Fruit fly (Drosophila melanogaster) whole organism, wandering third instar larva: ENCODE results near the gene CadN2.

Experiments used
- Abd-B ChIP-seq: fragments of >200 bp; optimal IDR thresholded peaks from 2 replicates; lab custom pipeline; 2017; ENCODE audit warnings: missing biosample characterization, missing genetic modification characterization
- CG32264 ChIP-seq: fragments of 200-800 bp; sonication (Bioruptor generic); optimal IDR thresholded peaks from 2 replicates; lab custom pipeline; 2016; ENCODE audit warnings: missing biosample characterization, missing genetic modification characterization
- CG9705 ChIP-seq: fragments of 200-800 bp; sonication (Bioruptor generic); optimal IDR thresholded peaks from 2 replicates; lab custom pipeline; 2018; ENCODE audit warnings: missing biosample characterization, mild to moderate bottlenecking, missing genetic modification characterization
- CrebA ChIP-seq: fragments of 200-800 bp; sonication (Bioruptor generic); optimal IDR thresholded peaks from 2 replicates; lab custom pipeline; 2016; ENCODE audit warnings: missing biosample characterization, mild to moderate bottlenecking, missing genetic modification characterization, borderline replicate concordance
- Dfd ChIP-seq: fragments of >200 bp; optimal IDR thresholded peaks from 2 replicates; lab custom pipeline; 2017; ENCODE audit warnings: missing biosample characterization, missing genetic modification characterization
- Dif ChIP-seq: fragments of 200-275, 200-300 bp; sonication (Bioruptor generic); optimal IDR thresholded peaks from 2 replicates; lab custom pipeline; 2018; ENCODE audit warnings: missing biosample characterization, missing genetic modification characterization; ENCODE audit not compliant: partially characterized antibody
- GATAd ChIP-seq: sonication (Bioruptor generic); optimal IDR thresholded peaks from 2 replicates; lab custom pipeline; 2016; ENCODE audit warnings: missing biosample characterization, missing genetic modification characterization
- HLH106 ChIP-seq: fragments of 200-800 bp; optimal IDR thresholded peaks from 3 replicates; lab custom pipeline; 2019; ENCODE audit warnings: missing biosample characterization, mild to moderate bottlenecking, missing genetic modification characterization, moderate library complexity
- Hnf4 ChIP-seq: fragments of 200-800 bp; sonication (Bioruptor generic); optimal IDR thresholded peaks from 2 replicates; lab custom pipeline; 2016; ENCODE audit warnings: missing biosample characterization, mild to moderate bottlenecking, missing genetic modification characterization
- Hr83 ChIP-seq: fragments of 200-300 bp; sonication (Bioruptor generic); optimal IDR thresholded peaks from 2 replicates; lab custom pipeline; 2016; ENCODE audit warnings: missing biosample characterization, mild to moderate bottlenecking, missing genetic modification characterization, moderate library complexity; ENCODE audit not compliant: poor library complexity, severe bottlenecking
- Mio ChIP-seq: sonication (Bioruptor generic); optimal IDR thresholded peaks from 2 replicates; lab custom pipeline; 2016; ENCODE audit warnings: missing biosample characterization, missing genetic modification characterization
- Myc ChIP-seq: fragments of >200 bp; optimal IDR thresholded peaks from 2 replicates; lab custom pipeline; 2017
- OdsH ChIP-seq: fragments of 200-800 bp; sonication (Bioruptor generic); optimal IDR thresholded peaks from 2 replicates; lab custom pipeline; 2016; ENCODE audit warnings: missing biosample characterization, mild to moderate bottlenecking, missing genetic modification characterization
- Sp1 ChIP-seq: fragments of 200-800 bp; sonication (Bioruptor generic); optimal IDR thresholded peaks from 3 replicates; lab custom pipeline; 2019; ENCODE audit warnings: missing biosample characterization, mild to moderate bottlenecking, missing genetic modification characterization, moderate library complexity
- Vsx2 ChIP-seq: fragments of 200-300, 225-300 bp; sonication (Bioruptor generic); optimal IDR thresholded peaks from 2 replicates; lab custom pipeline; 2018; ENCODE audit warnings: missing biosample characterization, missing genetic modification characterization; ENCODE audit not compliant: partially characterized antibody
- br ChIP-seq: fragments of 200-800 bp; sonication (Bioruptor generic); optimal IDR thresholded peaks from 2 replicates; lab custom pipeline; 2016; ENCODE audit warnings: missing biosample characterization, missing genetic modification characterization
- brk ChIP-seq: fragments of 200-800 bp; sonication (Bioruptor generic); optimal IDR thresholded peaks from 2 replicates; lab custom pipeline; 2016; ENCODE audit warnings: missing biosample characterization, mild to moderate bottlenecking, missing genetic modification characterization
- dl ChIP-seq, 2 experiments: fragments of 175-275, 200-275 bp in 1 of 2; fragments of 200-275 bp in 1 of 2; sonication (Bioruptor generic); optimal IDR thresholded peaks; lab custom pipeline; 2018; ENCODE audit warnings: mild to moderate bottlenecking in 2 of 2, missing biosample characterization in 2 of 2, missing genetic modification characterization in 2 of 2, moderate library complexity in 2 of 2; ENCODE audit not compliant: partially characterized antibody in 2 of 2, insufficient read depth in 1 of 2
- dmrt93B ChIP-seq: fragments of 200-800 bp; sonication (Bioruptor generic); optimal IDR thresholded peaks from 2 replicates; lab custom pipeline; 2018; ENCODE audit warnings: missing biosample characterization, mild to moderate bottlenecking, missing genetic modification characterization
- dsf ChIP-seq: sonication (Bioruptor generic); optimal IDR thresholded peaks from 2 replicates; lab custom pipeline; 2016; ENCODE audit warnings: missing biosample characterization, missing genetic modification characterization, borderline replicate concordance
- ey ChIP-seq: fragments of 200-800 bp; sonication (Bioruptor generic); optimal IDR thresholded peaks from 2 replicates; lab custom pipeline; 2016; ENCODE audit warnings: missing biosample characterization, missing genetic modification characterization
- foxo ChIP-seq, 2 experiments: fragments of 200-800 bp; sonication (Bioruptor generic); optimal IDR thresholded peaks; 2 replicates in 1 of 2; 3 replicates in 1 of 2; lab custom pipeline; 2016 to 2017; ENCODE audit warnings: missing biosample characterization in 2 of 2, missing genetic modification characterization in 2 of 2
- fru ChIP-seq: fragments of 200-800 bp; sonication (Bioruptor generic); optimal IDR thresholded peaks from 3 replicates; lab custom pipeline; 2016; ENCODE audit warnings: missing biosample characterization, mild to moderate bottlenecking, missing genetic modification characterization
- h ChIP-seq: fragments of 200-800 bp; sonication (Bioruptor generic); optimal IDR thresholded peaks from 3 replicates; lab custom pipeline; 2016; ENCODE audit warnings: missing biosample characterization, mild to moderate bottlenecking, missing genetic modification characterization
- jim ChIP-seq: fragments of 175-275, 200-325 bp; sonication (Bioruptor generic); optimal IDR thresholded peaks from 2 replicates; lab custom pipeline; 2016; ENCODE audit warnings: missing biosample characterization, mild to moderate bottlenecking, missing genetic modification characterization
- lola ChIP-seq: fragments of >200 bp; optimal IDR thresholded peaks from 2 replicates; lab custom pipeline; 2017; ENCODE audit warnings: missing biosample characterization, missing genetic modification characterization
- psq ChIP-seq: fragments of 200-800 bp; sonication (Bioruptor generic); optimal IDR thresholded peaks from 3 replicates; lab custom pipeline; 2017; ENCODE audit warnings: missing biosample characterization, mild to moderate bottlenecking, missing genetic modification characterization, moderate library complexity
- rgr ChIP-seq: fragments of 200-800 bp; sonication (Bioruptor generic); optimal IDR thresholded peaks from 3 replicates; lab custom pipeline; 2016; ENCODE audit warnings: missing biosample characterization, mild to moderate bottlenecking, missing genetic modification characterization
- sv ChIP-seq: fragments of 200-800 bp; sonication (Bioruptor generic); optimal IDR thresholded peaks from 3 replicates; lab custom pipeline; 2016; ENCODE audit warnings: missing biosample characterization, missing genetic modification characterization
- tai ChIP-seq: sonication (Bioruptor generic); optimal IDR thresholded peaks from 2 replicates; lab custom pipeline; 2016; ENCODE audit warnings: missing biosample characterization, missing genetic modification characterization
- usp ChIP-seq: fragments of >200 bp; optimal IDR thresholded peaks from 2 replicates; lab custom pipeline; 2017; ENCODE audit warnings: missing biosample characterization, missing genetic modification characterization
- woc ChIP-seq: sonication (Bioruptor generic); optimal IDR thresholded peaks from 2 replicates; lab custom pipeline; 2016; ENCODE audit warnings: missing biosample characterization, mild to moderate bottlenecking, missing genetic modification characterization

Gene CadN2

DNA sequence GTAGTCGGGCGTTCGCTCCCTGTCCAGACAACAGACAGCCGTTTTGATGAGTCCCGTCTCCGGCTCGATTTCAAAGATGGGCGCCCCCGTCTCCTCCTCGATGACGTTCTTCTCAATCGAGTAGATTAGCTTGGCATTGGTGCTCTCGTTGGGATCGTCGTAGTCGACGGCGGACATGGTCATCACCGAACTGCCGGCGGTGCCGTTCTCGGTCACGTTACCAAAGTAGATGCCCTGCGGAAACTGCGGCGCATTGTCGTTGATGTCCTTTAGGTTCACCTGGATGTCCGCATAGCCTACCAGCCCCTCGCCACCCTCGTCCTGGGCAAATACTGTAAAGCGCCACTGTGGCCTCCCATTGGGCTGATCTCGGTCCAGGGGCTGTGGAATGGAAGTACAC, 71.9 kb downstream of the CadN2 start:
- TF ChIP-seq CG32264 (GFP tag; lab: Kevin White, UChicago): no peak
- no peak for TF ChIP-seq brk
- TF ChIP-seq, all 38 proteins: peak for 0

DNA sequence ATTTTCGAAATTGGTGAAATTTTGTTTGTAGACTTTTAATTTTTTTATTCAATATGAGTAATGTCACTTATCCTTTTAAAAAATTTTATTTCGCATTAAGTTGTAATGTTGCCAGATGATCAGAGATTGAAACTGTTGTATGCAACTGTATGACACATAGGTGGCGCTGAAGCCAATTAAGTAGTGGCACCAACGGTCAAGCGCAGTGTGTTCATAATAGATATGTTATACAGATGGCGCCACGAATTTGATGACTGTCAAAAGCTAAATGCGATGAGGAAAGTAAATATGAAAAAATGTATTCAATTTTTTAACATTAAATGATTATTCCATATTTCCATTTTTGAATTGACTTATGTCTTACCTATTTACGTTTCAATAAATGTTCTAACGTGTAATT, 90.4 kb downstream of the CadN2 start:
- TF ChIP-seq rgr (GFP tag; lab: Kevin White, UChicago): no peak
- TF ChIP-seq Vsx2 (GFP tag; lab: Kevin White, UChicago): no peak
- peak; percentile 6 for TF ChIP-seq Dif (GFP tag; lab: Kevin White, UChicago)
- TF ChIP-seq Dfd: no peak

DNA sequence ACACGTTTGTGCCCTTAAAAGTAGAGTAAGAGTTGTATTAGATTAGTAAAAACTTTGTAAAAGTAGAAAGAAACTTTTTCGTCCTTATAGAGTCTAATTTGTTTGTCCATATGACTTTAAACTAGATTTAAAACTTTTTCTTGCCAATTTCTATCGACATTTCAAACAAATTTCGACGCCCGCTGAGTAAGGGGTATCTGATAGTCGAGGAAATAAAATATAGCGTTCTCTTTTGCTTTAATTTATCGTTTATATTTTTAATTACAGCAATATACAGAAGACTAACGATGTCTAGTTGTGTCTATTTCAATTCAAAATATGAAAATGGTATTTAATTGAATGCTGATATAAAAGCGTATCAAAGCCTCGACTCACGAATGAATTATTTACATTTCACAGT, 91.6 kb downstream of the CadN2 start:
- TF ChIP-seq br (GFP tag; lab: Kevin White, UChicago) (no peak), woc (no peak), CrebA (no peak), GATAd (GFP tag; lab: Kevin White, UChicago) (no peak), lola (no peak)

DNA sequence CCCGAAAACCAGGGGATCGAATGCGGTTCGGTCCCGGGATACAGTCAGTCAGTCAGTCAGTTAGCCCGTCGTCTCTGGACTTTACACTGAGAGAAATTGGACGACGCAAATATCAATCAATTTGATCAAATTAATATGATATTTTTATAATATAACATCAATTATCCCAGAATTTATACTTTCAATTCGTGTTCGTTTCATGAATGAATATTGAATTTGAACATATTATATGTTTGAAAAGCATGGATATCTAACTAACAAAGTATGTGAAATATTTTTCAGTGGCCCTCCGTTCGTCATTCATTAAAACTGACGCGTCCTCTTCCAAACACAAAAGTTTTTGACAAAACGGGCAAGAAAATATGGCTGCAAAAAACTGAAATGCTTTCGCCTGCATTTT, 93.1 kb downstream of the CadN2 start:
- TF ChIP-seq HLH106 (tag; lab: Kevin White, UChicago) (peak; percentile 59), dsf (GFP tag; lab: Kevin White, UChicago) (no peak), Sp1 (GFP tag; lab: Kevin White, UChicago) (peak; percentile 72), woc (peak; percentile 21), CG9705 (GFP tag; lab: Kevin White, UChicago) (no peak), psq (peak; percentile 48), fru (GFP tag; lab: Kevin White, UChicago) (peak; percentile 62), ey (GFP tag; lab: Kevin White, UChicago) (peak; percentile 24), OdsH (GFP tag; lab: Kevin White, UChicago) (peak; percentile 60), brk (peak; percentile 52), h (GFP tag; lab: Kevin White, UChicago) (peak; percentile 63), foxo (GFP tag; optimal IDR thresholded peaks at IDR 0.05; lab: Kevin White, UChicago) (peak in 1 of 2 experiments; percentile 65), dl (GFP tag; optimal IDR thresholded peaks at IDR 0.05; lab: Kevin White, UChicago; ENCODE audit: insufficient read depth in 1 of 2, partially characterized antibody in 2 of 2) (no peak), Abd-B (GFP tag; lab: Kevin White, UChicago) (no peak), dmrt93B (peak; percentile 8), rgr (GFP tag; lab: Kevin White, UChicago) (peak; percentile 71)

DNA sequence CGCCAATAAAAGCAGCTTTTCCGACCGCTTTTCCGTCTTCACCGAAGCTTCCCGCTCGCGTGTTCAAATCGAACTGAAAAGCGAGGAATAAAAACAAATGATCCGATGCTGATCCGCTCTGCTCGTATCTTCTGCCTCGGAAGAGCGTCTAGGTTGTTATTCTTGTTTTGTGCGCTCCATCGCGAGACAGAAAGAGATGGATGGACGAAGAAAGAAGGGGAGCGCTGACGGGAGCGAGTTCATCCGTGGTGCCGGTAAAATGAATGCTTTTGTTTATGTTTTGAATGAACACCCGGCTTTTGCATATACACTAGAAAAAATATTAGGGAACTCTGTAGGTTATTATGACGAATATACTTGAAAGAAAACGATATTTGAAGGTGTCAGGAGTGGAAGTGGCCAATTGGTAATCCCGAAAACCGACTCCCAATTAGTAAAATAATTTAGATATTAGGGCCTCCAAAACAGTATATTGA, 96.7 kb downstream of the CadN2 start, which contains the start of gene CadN:
Gene CadN (minus strand): TSS at position 54 of the 476 bp plus-strand sequence.
- TF ChIP-seq Vsx2 (GFP tag; lab: Kevin White, UChicago) (peak; percentile 12), rgr (GFP tag; lab: Kevin White, UChicago) (peak; percentile 17), Dfd (no peak)

DNA sequence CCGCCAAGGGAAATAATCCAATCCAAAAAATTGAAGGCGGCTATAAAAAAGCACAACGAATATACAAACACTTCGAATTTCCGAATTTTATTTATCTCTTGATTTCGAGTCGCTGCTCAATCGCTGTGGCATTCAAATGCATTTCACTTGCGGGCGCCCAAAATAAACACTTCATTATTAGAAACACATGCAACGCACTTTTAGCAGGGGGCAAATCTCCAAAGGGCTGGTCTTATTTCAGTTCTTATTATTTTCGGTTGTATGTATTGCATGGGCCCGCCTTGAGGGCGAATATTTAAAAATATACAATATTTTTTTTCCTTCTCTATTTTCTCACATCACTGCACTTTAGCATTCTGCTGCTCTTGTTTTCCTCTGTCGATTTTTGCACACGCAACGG, 97.6 kb downstream of the CadN2 start:
- no peak for TF ChIP-seq Mio (GFP tag; lab: Kevin White, UChicago)
- TF ChIP-seq rgr (GFP tag; lab: Kevin White, UChicago): no peak
- no peak for TF ChIP-seq OdsH (GFP tag; lab: Kevin White, UChicago)
- TF ChIP-seq CG32264 (GFP tag; lab: Kevin White, UChicago): no peak
- no peak for TF ChIP-seq Hr83 (GFP tag; lab: Kevin White, UChicago)

DNA sequence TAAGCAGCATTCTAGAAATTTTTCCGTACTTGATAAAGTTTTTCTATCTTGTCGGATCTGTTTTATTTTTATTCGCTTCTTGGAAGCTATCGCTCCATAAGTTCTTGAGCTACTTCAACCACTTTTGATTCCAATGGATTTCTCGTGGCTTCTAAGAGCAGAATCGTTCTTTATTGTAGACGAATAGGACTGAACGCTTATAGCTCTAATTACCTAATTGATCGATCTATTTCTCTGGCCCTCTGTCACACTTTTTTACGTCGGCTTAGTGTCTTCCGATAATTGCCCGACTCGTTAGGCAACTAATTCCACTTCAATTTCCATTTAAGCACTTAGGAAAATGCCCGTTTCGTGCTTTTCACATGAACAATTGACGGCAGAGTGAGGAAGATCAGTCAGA, 104.3 kb downstream of the CadN2 start:
- TF ChIP-seq Hnf4 (GFP tag; lab: Kevin White, UChicago): no peak
- TF ChIP-seq Abd-B (GFP tag; lab: Kevin White, UChicago): no peak
- TF ChIP-seq sv (GFP tag; lab: Kevin White, UChicago): no peak
- TF ChIP-seq usp (GFP tag; lab: Kevin White, UChicago): no peak
- TF ChIP-seq CrebA: no peak
- no peak for TF ChIP-seq Myc (lab: Kevin White, UChicago)
- TF ChIP-seq jim: no peak
- no peak for TF ChIP-seq fru (GFP tag; lab: Kevin White, UChicago)
- no peak for TF ChIP-seq Dfd
- no peak for TF ChIP-seq OdsH (GFP tag; lab: Kevin White, UChicago)
- TF ChIP-seq tai (GFP tag; lab: Kevin White, UChicago): no peak
